Fruit fly (Drosophila melanogaster) whole organism, embryonic: Measurements from ENCODE around the gene ScpX.

ENCODE experiments used
- BtbVII ChIP-seq: fragments of 200-800 bp; sonication (Bioruptor generic); optimal IDR thresholded peaks from 3 replicates; lab custom pipeline; 2017; ENCODE audit warnings: missing biosample characterization, mild to moderate bottlenecking, missing genetic modification characterization
- CG10366 ChIP-seq: fragments of 200-800 bp; sonication (Bioruptor generic); IDR thresholded peaks from 2 replicates; pipeline ENCODE4 v1.3.6; 2022; ENCODE audit warnings: missing biosample characterization, missing genetic modification characterization
- CG1233 ChIP-seq: fragments of 200-800 bp; sonication (Bioruptor generic); optimal IDR thresholded peaks from 4 replicates; lab custom pipeline; 2018; ENCODE audit warnings: missing biosample characterization, mild to moderate bottlenecking, missing genetic modification characterization
- CG30020 ChIP-seq: fragments of 200-800 bp; optimal IDR thresholded peaks from 2 replicates; lab custom pipeline; 2019; ENCODE audit warnings: missing biosample characterization, mild to moderate bottlenecking, missing genetic modification characterization, moderate library complexity
- CG4282 ChIP-seq: fragments of 200-800 bp; sonication (Bioruptor generic); optimal IDR thresholded peaks from 2 replicates; lab custom pipeline; 2016; ENCODE audit warnings: missing biosample characterization, missing genetic modification characterization
- CG4617 ChIP-seq: fragments of 200-800 bp; sonication (Bioruptor generic); optimal IDR thresholded peaks from 3 replicates; lab custom pipeline; 2016; ENCODE audit warnings: missing biosample characterization, missing genetic modification characterization, borderline replicate concordance
- CG7372 ChIP-seq: fragments of 200-800 bp; sonication (Bioruptor generic); IDR thresholded peaks from 2 replicates; pipeline ENCODE4 v1.3.6; 2022; ENCODE audit warnings: missing biosample characterization, missing genetic modification characterization
- CG8924 ChIP-seq: fragments of 200-800 bp; optimal IDR thresholded peaks from 3 replicates; lab custom pipeline; 2019; ENCODE audit warnings: missing biosample characterization, mild to moderate bottlenecking, missing genetic modification characterization, moderate library complexity
- CkIIα-i1 ChIP-seq: fragments of 200-800 bp; sonication (Bioruptor generic); IDR thresholded peaks from 2 replicates; pipeline ENCODE4 v1.3.6; 2022; ENCODE audit warnings: missing biosample characterization, missing genetic modification characterization
- Dbx ChIP-seq: fragments of 200-800 bp; sonication (Bioruptor generic); IDR thresholded peaks from 3 replicates; pipeline ENCODE4 v1.3.6; 2022; ENCODE audit warnings: missing biosample characterization, missing genetic modification characterization
- Dek ChIP-seq: fragments of 200-800 bp; sonication (Bioruptor generic); optimal IDR thresholded peaks from 3 replicates; lab custom pipeline; 2019; ENCODE audit warnings: missing biosample characterization, mild to moderate bottlenecking, missing genetic modification characterization, moderate library complexity
- Doc2 ChIP-seq: fragments of 200-800 bp; sonication (Bioruptor generic); IDR thresholded peaks from 2 replicates; pipeline ENCODE4 v1.3.6; 2022; ENCODE audit warnings: missing biosample characterization, missing genetic modification characterization
- Drgx ChIP-seq: fragments of 200-800 bp; sonication (Bioruptor generic); IDR thresholded peaks from 2 replicates; pipeline ENCODE4 v1.3.6; 2022; ENCODE audit warnings: missing biosample characterization, missing genetic modification characterization
- Ets97D ChIP-seq: fragments of 200-800 bp; sonication (Bioruptor generic); optimal IDR thresholded peaks from 3 replicates; lab custom pipeline; 2016; ENCODE audit warnings: missing biosample characterization, missing genetic modification characterization
- GATAe ChIP-seq: fragments of 200-800 bp; sonication (Bioruptor generic); conservative IDR thresholded peaks from 2 replicates; pipeline ENCODE4 v1.3.6; 2022; ENCODE audit warnings: missing biosample characterization, missing genetic modification characterization
- HLH4C ChIP-seq: fragments of 200-800 bp; sonication (Bioruptor generic); IDR thresholded peaks from 3 replicates; pipeline ENCODE4 v1.3.6; 2022; ENCODE audit warnings: missing biosample characterization, missing genetic modification characterization; ENCODE audit not compliant: partially characterized antibody
- HmgD ChIP-seq: fragments of 200-800 bp; sonication (Bioruptor generic); optimal IDR thresholded peaks from 3 replicates; lab custom pipeline; 2016; ENCODE audit warnings: missing biosample characterization, missing genetic modification characterization
- Hmr ChIP-seq: fragments of 200-800 bp; sonication (Bioruptor generic); optimal IDR thresholded peaks from 3 replicates; lab custom pipeline; 2017; ENCODE audit warnings: mild to moderate bottlenecking, missing biosample characterization, missing genetic modification reagents, missing genetic modification characterization
- Hr39 ChIP-seq: fragments of >200 bp; optimal IDR thresholded peaks from 2 replicates; lab custom pipeline; 2017
- Trl ChIP-seq, 3 experiments: fragments of >200 bp in 2 of 3; fragments of 200-800 bp in 1 of 3; sonication (Bioruptor generic) in 1 of 3; optimal IDR thresholded peaks; 2 replicates in 1 of 3; 3 replicates in 2 of 3; lab custom pipeline; 2016 to 2017; ENCODE audit warnings: missing biosample characterization in 1 of 3, missing genetic modification characterization in 1 of 3
- Usf ChIP-seq: fragments of 200-800 bp; sonication (Bioruptor generic); optimal IDR thresholded peaks from 2 replicates; lab custom pipeline; 2017; ENCODE audit warnings: missing genotype, missing biosample characterization, missing genetic modification characterization
- YL-1 ChIP-seq: fragments of 200-800 bp; sonication (Bioruptor generic); optimal IDR thresholded peaks from 3 replicates; lab custom pipeline; 2017; ENCODE audit warnings: missing biosample characterization, mild to moderate bottlenecking, missing genetic modification characterization
- ab ChIP-seq: fragments of 200-800 bp; sonication (Bioruptor generic); optimal IDR thresholded peaks from 2 replicates; lab custom pipeline; 2016; ENCODE audit warnings: missing biosample characterization, missing genetic modification characterization
- ase ChIP-seq: fragments of 200-800 bp; sonication (Bioruptor generic); IDR thresholded peaks from 3 replicates; pipeline ENCODE4 v1.3.6; 2022; ENCODE audit warnings: missing biosample characterization, missing genetic modification characterization
- az2 ChIP-seq: fragments of 200-800 bp; sonication (Bioruptor generic); optimal IDR thresholded peaks from 3 replicates; lab custom pipeline; 2016; ENCODE audit warnings: missing biosample characterization, missing genetic modification characterization
- bigmax ChIP-seq: fragments of 200-800 bp; sonication (Bioruptor generic); optimal IDR thresholded peaks from 2 replicates; lab custom pipeline; 2018; ENCODE audit warnings: missing biosample characterization, mild to moderate bottlenecking, missing genetic modification characterization
- bowl ChIP-seq: fragments of 200-800 bp; sonication (Bioruptor generic); IDR thresholded peaks from 2 replicates; pipeline ENCODE4 v1.3.6; 2022; ENCODE audit warnings: missing biosample characterization, missing genetic modification characterization
- btn ChIP-seq: fragments of 200-800 bp; sonication (Bioruptor generic); optimal IDR thresholded peaks from 2 replicates; lab custom pipeline; 2016; ENCODE audit warnings: missing biosample characterization, missing genetic modification characterization
- dmrt11E ChIP-seq: fragments of 200-800 bp; sonication (Bioruptor generic); optimal IDR thresholded peaks from 3 replicates; lab custom pipeline; 2018; ENCODE audit warnings: missing biosample characterization, mild to moderate bottlenecking, missing genetic modification characterization, moderate library complexity
- dysf ChIP-seq: fragments of 200-800 bp; sonication (Bioruptor generic); IDR thresholded peaks from 3 replicates; pipeline ENCODE4 v1.3.6; 2022; ENCODE audit warnings: missing biosample characterization, missing genetic modification characterization
- esg ChIP-seq: fragments of 200-800 bp; sonication (Bioruptor generic); conservative IDR thresholded peaks from 2 replicates; pipeline ENCODE4 v1.3.6; 2022; ENCODE audit warnings: missing biosample characterization, missing genetic modification characterization
- fu2 ChIP-seq: fragments of 200-800 bp; sonication (Bioruptor generic); optimal IDR thresholded peaks from 2 replicates; lab custom pipeline; 2016; ENCODE audit warnings: missing biosample characterization, missing genetic modification characterization
- gem ChIP-seq: fragments of 200-800 bp; sonication (Bioruptor generic); optimal IDR thresholded peaks from 2 replicates; lab custom pipeline; 2019; ENCODE audit warnings: missing biosample characterization, mild to moderate bottlenecking, missing genetic modification characterization, moderate library complexity
- hth ChIP-seq: fragments of >200 bp; optimal IDR thresholded peaks from 2 replicates; lab custom pipeline; 2017; ENCODE audit warnings: inconsistent platforms
- ind ChIP-seq: fragments of 200-800 bp; sonication (Bioruptor generic); optimal IDR thresholded peaks from 3 replicates; lab custom pipeline; 2016; ENCODE audit warnings: missing biosample characterization, missing genetic modification characterization
- ken ChIP-seq: fragments of 200-800 bp; sonication (Bioruptor generic); IDR thresholded peaks from 3 replicates; pipeline ENCODE4 v1.3.6; 2022; ENCODE audit warnings: missing biosample characterization, missing genetic modification characterization
- lilli ChIP-seq: fragments of 200-800 bp; sonication (Bioruptor generic); optimal IDR thresholded peaks from 3 replicates; lab custom pipeline; 2016; ENCODE audit warnings: missing biosample characterization, missing genetic modification characterization
- luna ChIP-seq: fragments of 200-800 bp; sonication (Bioruptor generic); optimal IDR thresholded peaks from 2 replicates; lab custom pipeline; 2016; ENCODE audit warnings: missing biosample characterization, missing genetic modification characterization
- pho ChIP-seq: fragments of 200-800 bp; sonication (Bioruptor generic); optimal IDR thresholded peaks from 2 replicates; lab custom pipeline; 2016; ENCODE audit warnings: missing biosample characterization, missing genetic modification characterization
- pnt ChIP-seq: fragments of 200-800 bp; sonication (Bioruptor generic); optimal IDR thresholded peaks from 3 replicates; lab custom pipeline; 2016; ENCODE audit warnings: missing biosample characterization, missing genetic modification characterization
- shn ChIP-seq: fragments of 200-800 bp; sonication (Bioruptor generic); optimal IDR thresholded peaks from 3 replicates; lab custom pipeline; 2016; ENCODE audit warnings: missing biosample characterization, missing genetic modification characterization
- stc ChIP-seq: fragments of 200-800 bp; sonication (Bioruptor generic); IDR thresholded peaks from 2 replicates; pipeline ENCODE4 v1.3.6; 2022; ENCODE audit warnings: missing biosample characterization, missing genetic modification characterization
- tap ChIP-seq: fragments of 200-800 bp; optimal IDR thresholded peaks from 3 replicates; lab custom pipeline; 2019; ENCODE audit warnings: missing biosample characterization, mild to moderate bottlenecking, missing genetic modification characterization, moderate library complexity
- zfh1 ChIP-seq: fragments of 200-800 bp; sonication (Bioruptor generic); IDR thresholded peaks from 3 replicates; pipeline ENCODE4 v1.3.6; 2022; ENCODE audit warnings: missing biosample characterization, missing genetic modification characterization
- zfh2 ChIP-seq: fragments of 200-800 bp; sonication (Bioruptor generic); optimal IDR thresholded peaks from 2 replicates; lab custom pipeline; 2016; ENCODE audit warnings: missing biosample characterization, missing genetic modification characterization

ScpX gene

DNA sequence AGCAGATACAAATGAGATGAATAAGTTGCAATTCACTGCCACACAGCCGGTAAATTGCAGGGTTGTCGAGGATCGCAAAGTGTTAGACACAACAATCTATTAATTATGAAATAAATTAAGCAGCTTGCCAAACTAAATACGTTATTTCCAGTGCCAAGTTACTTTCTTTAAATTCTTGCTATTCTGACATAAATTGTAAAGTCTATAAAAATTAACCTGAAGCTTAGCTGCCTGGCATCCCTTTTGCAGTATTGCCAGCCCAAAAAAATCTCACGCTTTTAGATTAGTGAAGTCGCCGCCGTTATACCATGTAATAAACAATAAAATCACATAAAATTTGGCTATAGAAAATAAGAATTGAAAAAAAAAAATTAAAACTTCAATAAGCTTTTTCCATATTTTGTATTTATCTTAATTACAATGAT, 26.6 kb downstream of the ScpX start (continued):
- TF ChIP-seq shn (peak; percentile 81), CG8924 (tag; lab: Kevin White, UChicago) (peak; percentile 92), Usf (GFP tag; lab: Kevin White, UChicago) (peak; percentile 80), dysf (GFP tag; lab: Robert Waterston, UW) (peak; percentile 90), zfh2 (GFP tag; lab: Kevin White, UChicago) (peak; percentile 93), ind (peak; percentile 91), YL-1 (peak; percentile 59), btn (GFP tag; lab: Kevin White, UChicago) (peak; percentile 30), HLH4C (GFP tag; lab: Robert Waterston, UW) (no peak; the same call in 2 of the 3 replicates), dmrt11E (tag; lab: Kevin White, UChicago) (peak; percentile 80), tap (tag; lab: Kevin White, UChicago) (peak; percentile 92), Hr39 (lab: Kevin White, UChicago) (no peak), Dbx (GFP tag; lab: Robert Waterston, UW) (peak; percentile 88), Trl (optimal IDR thresholded peaks at IDR 0.05; lab: Kevin White, UChicago) (no peak), Trl (GFP tag; optimal IDR thresholded peaks at IDR 0.05; lab: Kevin White, UChicago) (peak; percentile 80), HmgD (GFP tag; lab: Kevin White, UChicago) (peak; percentile 48), bigmax (GFP tag; lab: Kevin White, UChicago) (peak; percentile 59), CG1233 (GFP tag; lab: Kevin White, UChicago) (peak; percentile 90), luna (GFP tag; lab: Kevin White, UChicago) (peak; percentile 57), lilli (GFP tag; lab: Kevin White, UChicago) (peak; percentile 95), Doc2 (peak; percentile 70; the same call in 1 of the 2 replicates), CG4282 (GFP tag; lab: Kevin White, UChicago) (peak; percentile 77), CG7372 (GFP tag; lab: Robert Waterston, UW) (peak; percentile 91), CG4617 (GFP tag; lab: Kevin White, UChicago) (peak; percentile 72), BtbVII (GFP tag; lab: Kevin White, UChicago) (peak; percentile 88), pnt (peak; percentile 84), ab (GFP tag; lab: Kevin White, UChicago) (peak; percentile 63), GATAe (peak; percentile 78), esg (GFP tag; lab: Robert Waterston, UW) (peak; percentile 81), zfh1 (GFP tag; lab: Robert Waterston, UW) (peak; percentile 86), CG10366 (GFP tag; lab: Robert Waterston, UW) (peak; percentile 91), Ets97D (GFP tag; lab: Kevin White, UChicago) (peak; percentile 60), Dek (tag; lab: Kevin White, UChicago) (peak; percentile 88), CkIIα-i1 (peak; percentile 57; the same call in 1 of the 2 replicates), stc (GFP tag; lab: Robert Waterston, UW) (peak; percentile 90), az2 (peak; percentile 92), Hmr (GFP tag; lab: Kevin White, UChicago) (peak; percentile 92), gem (peak; percentile 96), pho (peak; percentile 92), hth (no peak), ase (GFP tag; lab: Robert Waterston, UW) (peak; percentile 92), ken (GFP tag; lab: Robert Waterston, UW) (peak; percentile 94), bowl (GFP tag; lab: Robert Waterston, UW) (peak; percentile 88), fu2 (GFP tag; lab: Kevin White, UChicago) (peak; percentile 82), Drgx (peak; percentile 96), CG30020 (peak; percentile 52)
- TF ChIP-seq, all 482 proteins: peak for 415
